Worm (Caenorhabditis elegans) whole organism, young adult: ENCODE measurements around the gene snap-29.

Source experiments
- B0336.3 ChIP-seq: fragments of 200-800 bp; sonication (Bioruptor generic); IDR thresholded peaks from 2 replicates; pipeline ENCODE4 v1.3.6; 2022; ENCODE audit warnings: missing genetic modification characterization, missing compliant biosample characterization
- F22D6.2 ChIP-seq: sonication (generic microtip); optimal IDR thresholded peaks from 2 replicates; lab custom pipeline; 2016; ENCODE audit warnings: mild to moderate bottlenecking, missing genetic modification characterization, missing compliant biosample characterization
- F23B12.7 ChIP-seq: sonication (generic microtip); optimal IDR thresholded peaks from 2 replicates; lab custom pipeline; 2017; ENCODE audit warnings: missing genetic modification characterization, mild to moderate bottlenecking, missing compliant biosample characterization, antibody characterized with exemption, moderate library complexity; ENCODE audit not compliant: insufficient read depth
- F33H1.4 ChIP-seq: fragments of 200-800 bp; sonication (Bioruptor generic); IDR thresholded peaks from 2 replicates; pipeline ENCODE4 v1.3.6; 2022; ENCODE audit warnings: missing genetic modification reagents, missing genetic modification characterization, missing compliant biosample characterization
- F57C9.4 ChIP-seq: sonication (generic microtip); optimal IDR thresholded peaks from 2 replicates; lab custom pipeline; 2017; ENCODE audit warnings: mild to moderate bottlenecking, missing genetic modification characterization, missing compliant biosample characterization
- K12H6.12 ChIP-seq: fragments of 200-800 bp; sonication (Bioruptor generic); optimal IDR thresholded peaks from 2 replicates; lab custom pipeline; 2018; ENCODE audit warnings: mild to moderate bottlenecking, missing genetic modification characterization, missing compliant biosample characterization
- T26A5.8 ChIP-seq: sonication (generic microtip); optimal IDR thresholded peaks from 2 replicates; lab custom pipeline; 2016; ENCODE audit warnings: missing genetic modification characterization, missing compliant biosample characterization
- Y79H2A.3 ChIP-seq: fragments of 200-800 bp; sonication (Bioruptor generic); conservative IDR thresholded peaks from 2 replicates; pipeline ENCODE4 v1.3.6; 2022; ENCODE audit warnings: missing genetic modification reagents, missing genetic modification characterization, missing compliant biosample characterization
- akir-1 ChIP-seq: fragments of 200-800 bp; sonication (Bioruptor generic); optimal IDR thresholded peaks from 2 replicates; lab custom pipeline; 2018; ENCODE audit warnings: mild to moderate bottlenecking, missing genetic modification characterization, moderate library complexity, missing compliant biosample characterization
- attf-3 ChIP-seq: fragments of 200-800 bp; sonication (Bioruptor generic); conservative IDR thresholded peaks from 2 replicates; pipeline ENCODE4 v1.3.6; 2022; ENCODE audit warnings: missing genetic modification reagents, missing genetic modification characterization, missing compliant biosample characterization
- attf-6 ChIP-seq: fragments of 200-800 bp; sonication (Bioruptor generic); IDR thresholded peaks from 2 replicates; pipeline ENCODE4 v1.3.6; 2022; ENCODE audit warnings: missing genetic modification reagents, missing genetic modification characterization, missing compliant biosample characterization
- bed-1 ChIP-seq: fragments of 200-800 bp; sonication (Bioruptor generic); IDR thresholded peaks from 2 replicates; pipeline ENCODE4 v1.3.6; 2022; ENCODE audit warnings: missing genetic modification reagents, missing genetic modification characterization, missing compliant biosample characterization
- cebp-1 ChIP-seq, 2 experiments: fragments of 200-800 bp in 1 of 2; sonication (Bioruptor generic) in 1 of 2; sonication (generic microtip) in 1 of 2; IDR thresholded peaks in 1 of 2; optimal IDR thresholded peaks in 1 of 2; 2 replicates each; pipeline versions ENCODE4 v1.3.6 to Lab custom; 2017 to 2022; ENCODE audit warnings: missing compliant biosample characterization in 2 of 2, missing genetic modification characterization in 2 of 2, mild to moderate bottlenecking in 1 of 2, missing genetic modification reagents in 1 of 2, moderate library complexity in 1 of 2
- cebp-2 ChIP-seq: fragments of 200-800 bp; sonication (Bioruptor generic); IDR thresholded peaks from 2 replicates; pipeline ENCODE4 v1.3.6; 2022; ENCODE audit warnings: missing genetic modification characterization, missing compliant biosample characterization
- ceh-100 ChIP-seq: fragments of 200-800 bp; sonication (Bioruptor generic); IDR thresholded peaks from 2 replicates; pipeline ENCODE4 v1.3.6; 2022; ENCODE audit warnings: missing genetic modification reagents, missing genetic modification characterization, missing compliant biosample characterization
- ceh-79 ChIP-seq: sonication (generic microtip); optimal IDR thresholded peaks from 2 replicates; lab custom pipeline; 2017; ENCODE audit warnings: mild to moderate bottlenecking, missing genetic modification characterization, missing compliant biosample characterization
- chd-7 ChIP-seq: sonication (generic microtip); optimal IDR thresholded peaks from 2 replicates; lab custom pipeline; 2016; ENCODE audit warnings: mild to moderate bottlenecking, missing genetic modification characterization, moderate library complexity, missing compliant biosample characterization
- die-1 ChIP-seq: sonication (generic microtip); optimal IDR thresholded peaks from 2 replicates; lab custom pipeline; 2016; ENCODE audit warnings: missing genotype, mild to moderate bottlenecking, missing genetic modification characterization, missing compliant biosample characterization
- egl-18 ChIP-seq: fragments of 200-800 bp; sonication (Bioruptor generic); IDR thresholded peaks from 2 replicates; pipeline ENCODE4 v1.3.6; 2022; ENCODE audit warnings: missing genetic modification reagents, missing genetic modification characterization, missing compliant biosample characterization
- fkh-3 ChIP-seq: sonication (generic microtip); optimal IDR thresholded peaks from 2 replicates; lab custom pipeline; 2016; ENCODE audit warnings: mild to moderate bottlenecking, missing genetic modification characterization, missing compliant biosample characterization
- him-1 ChIP-seq: sonication (generic microtip); optimal IDR thresholded peaks from 2 replicates; lab custom pipeline; 2016; ENCODE audit warnings: missing genotype, missing genetic modification reagents, missing genetic modification characterization, missing compliant biosample characterization
- hlh-12 ChIP-seq: sonication (generic microtip); optimal IDR thresholded peaks from 2 replicates; lab custom pipeline; 2016; ENCODE audit warnings: missing genetic modification characterization, missing compliant biosample characterization
- hlh-26 ChIP-seq: fragments of 200-800 bp; sonication (Bioruptor generic); conservative IDR thresholded peaks from 2 replicates; pipeline ENCODE4 v1.3.6; 2022; ENCODE audit warnings: missing genetic modification reagents, missing genetic modification characterization, missing compliant biosample characterization
- hmg-1.2 ChIP-seq: fragments of 200-800 bp; sonication (Bioruptor generic); IDR thresholded peaks from 2 replicates; pipeline ENCODE4 v1.3.6; 2022; ENCODE audit warnings: missing genetic modification reagents, missing genetic modification characterization, missing compliant biosample characterization
- hsf-1 ChIP-seq: fragments of 200-800 bp; sonication (Bioruptor generic); IDR thresholded peaks from 2 replicates; pipeline ENCODE4 v1.3.6; 2022; ENCODE audit warnings: missing genetic modification reagents, missing genetic modification characterization, missing compliant biosample characterization
- let-607 ChIP-seq, 2 experiments: fragments of 200-800 bp in 1 of 2; sonication (Bioruptor generic) in 1 of 2; sonication (generic microtip) in 1 of 2; optimal IDR thresholded peaks; 2 replicates each; lab custom pipeline; 2016 to 2018; ENCODE audit warnings: mild to moderate bottlenecking in 2 of 2, missing compliant biosample characterization in 2 of 2, missing genetic modification characterization in 2 of 2, moderate library complexity in 2 of 2, missing genotype in 1 of 2
- lin-35 ChIP-seq, 3 experiments: fragments of 150-350 bp in 2 of 3; sonication (generic microtip) in 1 of 3; optimal IDR thresholded peaks; 2 replicates each; lab custom pipeline; 2014 to 2018; ENCODE audit warnings: missing biosample characterization in 3 of 3, missing genetic modification characterization in 3 of 3, missing genetic modification reagents in 3 of 3
- lin-40 ChIP-seq: sonication (generic microtip); optimal IDR thresholded peaks from 2 replicates; lab custom pipeline; 2016; ENCODE audit warnings: missing genetic modification characterization, mild to moderate bottlenecking, missing compliant biosample characterization, missing genotype, missing genetic modification reagents
- lin-54 ChIP-seq: fragments of 200-800 bp; sonication (Bioruptor generic); optimal IDR thresholded peaks from 2 replicates; lab custom pipeline; 2018; ENCODE audit warnings: mild to moderate bottlenecking, missing genetic modification characterization, missing compliant biosample characterization
- lsy-27 ChIP-seq: sonication (generic microtip); optimal IDR thresholded peaks from 2 replicates; lab custom pipeline; 2017; ENCODE audit warnings: missing genetic modification characterization, mild to moderate bottlenecking, missing compliant biosample characterization, antibody characterized with exemption, missing genotype, borderline replicate concordance; ENCODE audit not compliant: insufficient read depth
- madf-3 ChIP-seq: fragments of 200-800 bp; sonication (Bioruptor generic); IDR thresholded peaks from 2 replicates; pipeline ENCODE4 v1.3.6; 2022; ENCODE audit warnings: missing genetic modification reagents, missing genetic modification characterization, missing compliant biosample characterization
- madf-6 ChIP-seq: fragments of 200-800 bp; sonication (Bioruptor generic); IDR thresholded peaks from 2 replicates; pipeline ENCODE4 v1.3.6; 2022; ENCODE audit warnings: missing genetic modification reagents, missing genetic modification characterization, missing compliant biosample characterization
- nfya-2 ChIP-seq: fragments of 200-800 bp; sonication (Bioruptor generic); IDR thresholded peaks from 2 replicates; pipeline ENCODE4 v1.3.6; 2022; ENCODE audit warnings: missing genetic modification reagents, missing genetic modification characterization, missing compliant biosample characterization
- nhr-179 ChIP-seq: sonication (generic microtip); optimal IDR thresholded peaks from 2 replicates; lab custom pipeline; 2016; ENCODE audit warnings: mild to moderate bottlenecking, missing genetic modification characterization, missing compliant biosample characterization
- nhr-80 ChIP-seq: sonication (generic microtip); optimal IDR thresholded peaks from 2 replicates; lab custom pipeline; 2016; ENCODE audit warnings: missing genetic modification characterization, missing compliant biosample characterization
- pbrm-1 ChIP-seq: fragments of 200-800 bp; sonication (Bioruptor generic); IDR thresholded peaks from 2 replicates; pipeline ENCODE4 v1.3.6; 2022; ENCODE audit warnings: missing genetic modification reagents, missing genetic modification characterization, missing compliant biosample characterization
- rcor-1 ChIP-seq: fragments of 200-800 bp; sonication (Bioruptor generic); IDR thresholded peaks from 2 replicates; pipeline ENCODE4 v1.3.6; 2022; ENCODE audit warnings: missing genetic modification reagents, missing genetic modification characterization, missing compliant biosample characterization
- rpc-1 ChIP-seq, 2 experiments: fragments of 150-350 bp in 1 of 2; sonication (generic microtip) in 1 of 2; optimal IDR thresholded peaks; 2 replicates each; lab custom pipeline; 2014 to 2018; ENCODE audit warnings: missing biosample characterization in 1 of 2, missing genetic modification characterization in 1 of 2, missing genetic modification reagents in 1 of 2, missing genotype in 1 of 2
- snpc-1.1 ChIP-seq: sonication (generic microtip); optimal IDR thresholded peaks from 2 replicates; lab custom pipeline; 2017; ENCODE audit warnings: missing genetic modification characterization, mild to moderate bottlenecking, missing compliant biosample characterization, antibody characterized with exemption, moderate library complexity, missing genotype, missing genetic modification reagents; ENCODE audit not compliant: insufficient read depth
- snpc-1.3 ChIP-seq: sonication (generic microtip); optimal IDR thresholded peaks from 2 replicates; lab custom pipeline; 2017; ENCODE audit warnings: missing genetic modification characterization, mild to moderate bottlenecking, missing compliant biosample characterization, antibody characterized with exemption, moderate library complexity, missing genotype, missing genetic modification reagents; ENCODE audit not compliant: insufficient read depth
- unc-130 ChIP-seq: sonication (generic microtip); optimal IDR thresholded peaks from 2 replicates; lab custom pipeline; 2016; ENCODE audit warnings: missing genetic modification reagents, missing genetic modification characterization, missing compliant biosample characterization
- zfh-2 ChIP-seq: fragments of 200-800 bp; sonication (Bioruptor generic); conservative IDR thresholded peaks from 2 replicates; pipeline ENCODE4 v1.3.6; 2022; ENCODE audit warnings: missing genetic modification reagents, missing genetic modification characterization, missing compliant biosample characterization
- zim-3 ChIP-seq: sonication (generic microtip); optimal IDR thresholded peaks from 2 replicates; lab custom pipeline; 2017; ENCODE audit warnings: mild to moderate bottlenecking, missing genetic modification characterization, moderate library complexity, missing compliant biosample characterization
- ztf-18 ChIP-seq: sonication (generic microtip); optimal IDR thresholded peaks from 2 replicates; lab custom pipeline; 2016; ENCODE audit warnings: missing genotype, mild to moderate bottlenecking, missing genetic modification characterization, missing compliant biosample characterization

Gene snap-29

ce11 chrIII:8767292-8767829 lies 8.7 kb upstream of the snap-29 start, which contains the start of gene mig-22:
Gene mig-22 (minus strand): TSS chrIII:8767342.
- no peak for TF ChIP-seq akir-1
- TF ChIP-seq hmg-1.2 (GFP tag; lab: Robert Waterston, UW): peak; percentile 70; the same call in 1 of the 2 replicates
- TF ChIP-seq die-1 (tag; lab: Kevin White, UChicago): no peak

ce11 chrIII:8767889-8768361 lies 8.1 kb upstream of the snap-29 start, which contains the start of gene mtss-1:
Gene mtss-1 (plus strand): TSS chrIII:8768311.
- TF ChIP-seq cebp-2: no peak
- no peak for TF ChIP-seq nhr-179 (tag; lab: Kevin White, UChicago)
- TF ChIP-seq F22D6.2 (tag; lab: Kevin White, UChicago): no peak
- TF ChIP-seq hlh-12 (tag; lab: Kevin White, UChicago): no peak
- TF ChIP-seq ztf-18: peak; percentile 61
- TF ChIP-seq rcor-1 (GFP tag; lab: Robert Waterston, UW): no peak; the same call in 1 of the 2 replicates
- TF ChIP-seq snpc-1.3: peak; percentile 84
- TF ChIP-seq lsy-27 (tag; lab: Kevin White, UChicago): no peak
- TF ChIP-seq B0336.3: no peak
- no peak for TF ChIP-seq ceh-100 (GFP tag; lab: Robert Waterston, UW)
- no peak for TF ChIP-seq zfh-2 (GFP tag; lab: Robert Waterston, UW)
- TF ChIP-seq snpc-1.1 (tag; lab: Kevin White, UChicago): peak; percentile 11
- peak; percentile 8 for TF ChIP-seq unc-130 (GFP tag; lab: Kevin White, UChicago)
- peak in 1 of 3 experiments; percentile 15 for TF ChIP-seq lin-35 (GFP tag; optimal IDR thresholded peaks at IDR 0.05; lab: Kevin White, UChicago)
- no peak for TF ChIP-seq F57C9.4 (tag; lab: Kevin White, UChicago)
- no peak for TF ChIP-seq attf-6 (GFP tag; lab: Robert Waterston, UW)
- TF ChIP-seq attf-3 (GFP tag; lab: Robert Waterston, UW): 0 out of 2 replicates have a peak, but pooled peaks have one; percentile 23
- TF ChIP-seq hmg-1.2 (GFP tag; lab: Robert Waterston, UW): peak; percentile 35; the same call in 1 of the 2 replicates
- TF ChIP-seq pbrm-1: peak; percentile 29; the same call in 1 of the 2 replicates
- TF ChIP-seq F23B12.7 (tag; lab: Kevin White, UChicago): peak; percentile 36
- peak; percentile 27 for TF ChIP-seq nhr-80 (tag; lab: Kevin White, UChicago)
- peak; percentile 56 for TF ChIP-seq F33H1.4 (GFP tag; lab: Robert Waterston, UW)
- no peak for TF ChIP-seq egl-18
- peak; percentile 60; the same call in 1 of the 2 replicates for TF ChIP-seq madf-6
- TF ChIP-seq ceh-79 (tag; lab: Kevin White, UChicago): no peak
- TF ChIP-seq zim-3: no peak
- no peak for TF ChIP-seq nfya-2 (GFP tag; lab: Robert Waterston, UW)
- TF ChIP-seq let-607 (tag; optimal IDR thresholded peaks at IDR 0.05; lab: Kevin White, UChicago): peak in 1 of 2 experiments; percentile 13
- no peak for TF ChIP-seq madf-3 (GFP tag; lab: Robert Waterston, UW)
- TF ChIP-seq lin-54: peak; percentile 30
- no peak for TF ChIP-seq hsf-1 (GFP tag; lab: Robert Waterston, UW)
- TF ChIP-seq hlh-26: no peak
- no peak for TF ChIP-seq chd-7 (tag; lab: Kevin White, UChicago)
- TF ChIP-seq Y79H2A.3 (GFP tag; lab: Robert Waterston, UW): no peak
- TF ChIP-seq bed-1 (GFP tag; lab: Robert Waterston, UW): no peak
- TF ChIP-seq cebp-1 (GFP tag; IDR thresholded peaks at IDR 0.05; lab: Robert Waterston, UW): no peak
- TF ChIP-seq cebp-1 (tag; optimal IDR thresholded peaks at IDR 0.05; lab: Kevin White, UChicago): peak; percentile 62
- TF ChIP-seq him-1 (tag; lab: Kevin White, UChicago): no peak
- TF ChIP-seq K12H6.12 (tag; lab: Kevin White, UChicago): no peak
- TF ChIP-seq T26A5.8 (tag; lab: Kevin White, UChicago): no peak
- no peak for TF ChIP-seq fkh-3 (tag; lab: Kevin White, UChicago)
- peak; percentile 29 for TF ChIP-seq lin-40 (tag; lab: Kevin White, UChicago)
- peak; percentile 41 for TF ChIP-seq rpc-1 (optimal IDR thresholded peaks at IDR 0.05; lab: Kevin White, UChicago)
- TF ChIP-seq rpc-1 (tag; optimal IDR thresholded peaks at IDR 0.05; lab: Kevin White, UChicago): no peak
